Worm (Caenorhabditis elegans) whole organism, L1 larva: ENCODE data around the gene otpl-1.

Experiments
- Y116A8C.19 ChIP-seq: sonication (generic microtip); optimal IDR thresholded peaks from 2 replicates; lab custom pipeline; 2016; ENCODE audit warnings: missing compliant biosample characterization, missing genetic modification characterization, borderline replicate concordance
- dpl-1 ChIP-seq, 3 experiments: fragments of 150-350 bp in 2 of 3; sonication (generic microtip) in 1 of 3; optimal IDR thresholded peaks; 2 replicates each; lab custom pipeline; 2014 to 2017; ENCODE audit warnings: missing biosample characterization in 3 of 3, missing genetic modification characterization in 3 of 3, missing genetic modification reagents in 3 of 3
- efl-1 ChIP-seq, 4 experiments: fragments of 150-350 bp; optimal IDR thresholded peaks in 3 of 4; peaks in 1 of 4; 1 replicate in 1 of 4; 2 replicates in 3 of 4; lab custom pipeline; 2014; ENCODE audit warnings: missing biosample characterization in 2 of 4, missing genetic modification characterization in 2 of 4, missing genetic modification reagents in 2 of 4
- egl-27 ChIP-seq, 2 experiments: fragments of 150-350 bp in 1 of 2; sonication (generic microtip); optimal IDR thresholded peaks; 3 replicates each; lab custom pipeline; 2017 to 2018; ENCODE audit warnings: missing biosample characterization in 2 of 2, missing genetic modification characterization in 2 of 2, missing genetic modification reagents in 2 of 2
- elt-2 ChIP-seq: sonication (generic microtip); optimal IDR thresholded peaks from 2 replicates; lab custom pipeline; 2016; ENCODE audit warnings: missing genetic modification characterization, mild to moderate bottlenecking, inconsistent platforms, missing compliant biosample characterization, missing genetic modification reagents
- lin-15B ChIP-seq: fragments of 150-350 bp; sonication (generic microtip); optimal IDR thresholded peaks from 3 replicates; lab custom pipeline; 2014; ENCODE audit warnings: missing biosample characterization, missing genetic modification characterization
- nhr-237 ChIP-seq: fragments of 150-350 bp; optimal IDR thresholded peaks from 2 replicates; lab custom pipeline; 2014; ENCODE audit warnings: missing biosample characterization, missing genetic modification characterization
- nhr-28 ChIP-seq: fragments of 150-350 bp; optimal IDR thresholded peaks from 2 replicates; lab custom pipeline; 2014; ENCODE audit warnings: missing biosample characterization, missing genetic modification characterization
- nhr-71 ChIP-seq: sonication (generic microtip); optimal IDR thresholded peaks from 2 replicates; lab custom pipeline; 2016; ENCODE audit warnings: mild to moderate bottlenecking, missing genetic modification characterization, moderate library complexity, missing compliant biosample characterization
- nhr-76 ChIP-seq: sonication (generic microtip); optimal IDR thresholded peaks from 2 replicates; lab custom pipeline; 2017; ENCODE audit warnings: missing biosample characterization, missing genetic modification characterization
- nhr-77 ChIP-seq: fragments of 150-350 bp; optimal IDR thresholded peaks from 2 replicates; lab custom pipeline; 2014; ENCODE audit warnings: missing biosample characterization, missing genetic modification characterization
- skn-1 ChIP-seq: fragments of 150-350 bp; optimal IDR thresholded peaks from 2 replicates; lab custom pipeline; 2014; ENCODE audit warnings: missing biosample characterization, missing genetic modification characterization
- unc-130 ChIP-seq: fragments of 150-350 bp; optimal IDR thresholded peaks from 2 replicates; lab custom pipeline; 2017; ENCODE audit warnings: missing biosample characterization, missing genetic modification characterization, inconsistent platforms
- unc-62 ChIP-seq: fragments of 150-350 bp; optimal IDR thresholded peaks from 2 replicates; lab custom pipeline; 2014; ENCODE audit warnings: missing biosample characterization, missing genetic modification reagents, missing genetic modification characterization

- TF ChIP-seq efl-1 (optimal IDR thresholded peaks at IDR 0.05; lab: Kevin White, UChicago), result no peak
- TF ChIP-seq efl-1 (GFP tag; optimal IDR thresholded peaks at IDR 0.05 in 1 of 2; lab: Kevin White, UChicago), result no peak
- TF ChIP-seq egl-27 (tag; optimal IDR thresholded peaks at IDR 0.05; lab: Kevin White, UChicago), result no peak
- no peak for TF ChIP-seq nhr-237 (tag; lab: Kevin White, UChicago)
- TF ChIP-seq nhr-28 (tag; lab: Kevin White, UChicago), result no peak
- TF ChIP-seq skn-1 (tag; lab: Kevin White, UChicago), result no peak
- no peak for TF ChIP-seq lin-15B (tag; lab: Kevin White, UChicago)
- no peak for TF ChIP-seq dpl-1 (GFP tag; optimal IDR thresholded peaks at IDR 0.05; lab: Kevin White, UChicago)
- no peak for TF ChIP-seq unc-130 (tag; lab: Kevin White, UChicago)
- TF ChIP-seq unc-62, result no peak
- TF ChIP-seq nhr-77 (tag; lab: Kevin White, UChicago), result no peak
- no peak for TF ChIP-seq Y116A8C.19
- TF ChIP-seq nhr-76 (tag; lab: Kevin White, UChicago), result no peak
- TF ChIP-seq elt-2 (tag; lab: Kevin White, UChicago), result no peak
- TF ChIP-seq nhr-71 (tag; lab: Kevin White, UChicago), result no peak
These were observed 9.9 kb downstream of the otpl-1 start for ce11 chrIV:3578667-3579066.
